Worm (Caenorhabditis elegans) whole organism, L4/young adult: ENCODE measurements around the gene nhr-98.

Experiments
- W03F9.2 ChIP-seq: fragments of 150-350 bp; optimal IDR thresholded peaks from 2 replicates; lab custom pipeline; 2014; ENCODE audit warnings: missing biosample characterization, missing genetic modification characterization
- dao-5 ChIP-seq: sonication (generic microtip); optimal IDR thresholded peaks from 2 replicates; lab custom pipeline; 2016; ENCODE audit warnings: missing genotype, missing genetic modification characterization, moderate library complexity, missing compliant biosample characterization
- him-1 ChIP-seq: sonication (generic microtip); optimal IDR thresholded peaks from 2 replicates; lab custom pipeline; 2016; ENCODE audit warnings: missing genotype, missing genetic modification reagents, missing genetic modification characterization, missing compliant biosample characterization

ce11 chrV:446574-446973 lies 7.1 kb upstream of the nhr-98 start, which contains the start of gene srh-34:
- no peak for TF ChIP-seq W03F9.2 (tag; lab: Kevin White, UChicago)
- TF ChIP-seq dao-5, result no peak
- no peak for TF ChIP-seq him-1 (tag; lab: Kevin White, UChicago)
